Worm (Caenorhabditis elegans): ENCODE measurements around the gene rfc-3.

DNA sequence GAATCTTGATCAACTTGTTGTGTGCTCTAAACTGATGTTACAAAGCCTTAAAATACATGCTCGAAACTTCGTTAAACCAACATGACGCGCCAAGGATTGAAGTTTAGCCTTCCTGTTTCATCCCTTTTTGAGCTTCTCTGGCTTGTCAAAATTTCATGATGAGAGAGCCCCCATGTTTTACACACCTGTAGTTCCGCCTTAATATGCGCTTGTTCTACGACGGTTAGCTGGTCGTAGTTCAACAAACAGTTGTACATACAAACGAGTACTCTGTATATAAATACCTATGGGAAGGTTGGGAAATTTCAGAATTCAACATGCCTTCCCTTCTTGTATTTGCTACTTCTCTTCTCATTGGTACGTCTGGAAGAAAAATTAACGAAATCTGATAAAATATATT, 27.1 kb upstream of the rfc-3 start, which contains the start of gene scl-6:
- TF ChIP-seq unc-39 (tag; optimal IDR thresholded peaks at IDR 0.05): no peak
- no peak for TF ChIP-seq nhr-28 (tag; optimal IDR thresholded peaks at IDR 0.05)
- no peak for TF ChIP-seq sem-2 (GFP tag; optimal IDR thresholded peaks at IDR 0.05)
- TF ChIP-seq lsy-2 (tag; optimal IDR thresholded peaks at IDR 0.05): no peak
- TF ChIP-seq unc-62 (GFP tag; optimal IDR thresholded peaks at IDR 0.05): no peak
- TF ChIP-seq lin-32 (GFP tag; optimal IDR thresholded peaks at IDR 0.05): no peak
- no peak for TF ChIP-seq hlh-1 (tag; optimal IDR thresholded peaks at IDR 0.05)
- no peak for TF ChIP-seq ces-1 (GFP tag; optimal IDR thresholded peaks at IDR 0.05)
- TF ChIP-seq drap-1 (GFP tag; optimal IDR thresholded peaks at IDR 0.05): no peak

Measured in whole organism, mixed stage, embryonic.